Fruit fly (Drosophila melanogaster) whole organism, embryonic: ENCODE results near the gene p24-2.

Experiments used
- Atf3 ChIP-seq: fragments of 200-800 bp; sonication (Bioruptor generic); optimal IDR thresholded peaks from 3 replicates; lab custom pipeline; 2016; ENCODE audit warnings: missing biosample characterization, missing genetic modification characterization
- Awh ChIP-seq: fragments of 200-800 bp; sonication (Bioruptor generic); IDR thresholded peaks from 2 replicates; pipeline ENCODE4, ENCODE4 v1.3.6; 2022; ENCODE audit warnings: missing biosample characterization, missing genetic modification characterization
- B-H2 ChIP-seq: fragments of 200-800 bp; sonication (Bioruptor generic); optimal IDR thresholded peaks from 2 replicates; lab custom pipeline; 2018; ENCODE audit warnings: missing biosample characterization, mild to moderate bottlenecking, missing genetic modification characterization
- CG10543 ChIP-seq: fragments of 200-800 bp; sonication (Bioruptor generic); optimal IDR thresholded peaks from 3 replicates; lab custom pipeline; 2017; ENCODE audit warnings: missing biosample characterization, mild to moderate bottlenecking, missing genetic modification characterization, moderate library complexity
- CG11398 ChIP-seq: fragments of 200-800 bp; sonication (Bioruptor generic); optimal IDR thresholded peaks from 2 replicates; lab custom pipeline; 2016; ENCODE audit warnings: missing biosample characterization, missing genetic modification characterization
- CG11696 ChIP-seq: fragments of 200-800 bp; sonication (Bioruptor generic); IDR thresholded peaks from 2 replicates; pipeline ENCODE4 v1.3.6; 2022; ENCODE audit warnings: missing biosample characterization, missing genetic modification characterization
- CG12104 ChIP-seq: fragments of 200-800 bp; sonication (Bioruptor generic); optimal IDR thresholded peaks from 3 replicates; lab custom pipeline; 2016; ENCODE audit warnings: missing biosample characterization, missing genetic modification characterization
- CG12391 ChIP-seq: fragments of 200-800 bp; sonication (Bioruptor generic); optimal IDR thresholded peaks from 3 replicates; lab custom pipeline; 2018; ENCODE audit warnings: missing biosample characterization, mild to moderate bottlenecking, missing genetic modification characterization, moderate library complexity
- CG14710 ChIP-seq: fragments of 200-800 bp; sonication (Bioruptor generic); optimal IDR thresholded peaks from 3 replicates; lab custom pipeline; 2019; ENCODE audit warnings: missing biosample characterization, mild to moderate bottlenecking, missing genetic modification characterization, moderate library complexity
- CG15479 ChIP-seq: fragments of 200-800 bp; sonication (Bioruptor generic); optimal IDR thresholded peaks from 3 replicates; lab custom pipeline; 2019; ENCODE audit warnings: missing biosample characterization, mild to moderate bottlenecking, missing genetic modification characterization, moderate library complexity
- CG15514 ChIP-seq: fragments of 200-800 bp; sonication (Bioruptor generic); optimal IDR thresholded peaks from 3 replicates; lab custom pipeline; 2017; ENCODE audit warnings: missing biosample characterization, missing genetic modification characterization, mild to moderate bottlenecking, moderate library complexity, missing genetic modification reagents
- CG1647 ChIP-seq: fragments of 200-800 bp; sonication (Bioruptor generic); optimal IDR thresholded peaks from 3 replicates; lab custom pipeline; 2016; ENCODE audit warnings: missing biosample characterization, missing genetic modification characterization
- CG17361 ChIP-seq: fragments of 200-800 bp; sonication (Bioruptor generic); IDR thresholded peaks from 3 replicates; pipeline ENCODE4 v1.3.6; 2022; ENCODE audit warnings: missing biosample characterization, missing genetic modification characterization
- CG17829 ChIP-seq: fragments of 200-800 bp; optimal IDR thresholded peaks from 2 replicates; lab custom pipeline; 2019; ENCODE audit warnings: missing biosample characterization, mild to moderate bottlenecking, missing genetic modification characterization, moderate library complexity
- CG3163 ChIP-seq: fragments of 200-800 bp; sonication (Bioruptor generic); optimal IDR thresholded peaks from 3 replicates; lab custom pipeline; 2016; ENCODE audit warnings: missing biosample characterization, missing genetic modification characterization
- CG33557 ChIP-seq: fragments of 200-800 bp; sonication (Bioruptor generic); optimal IDR thresholded peaks from 2 replicates; lab custom pipeline; 2019; ENCODE audit warnings: missing biosample characterization, mild to moderate bottlenecking, missing genetic modification characterization, moderate library complexity
- CG4854 ChIP-seq: fragments of 200-800 bp; sonication (Bioruptor generic); optimal IDR thresholded peaks from 2 replicates; lab custom pipeline; 2016; ENCODE audit warnings: missing biosample characterization, missing genetic modification characterization, inconsistent platforms
- CG6654 ChIP-seq: fragments of 200-800 bp; sonication (Bioruptor generic); optimal IDR thresholded peaks from 2 replicates; lab custom pipeline; 2017; ENCODE audit warnings: missing biosample characterization, mild to moderate bottlenecking, missing genetic modification characterization
- CG6683 ChIP-seq: fragments of 200-800 bp; sonication (Bioruptor generic); optimal IDR thresholded peaks from 2 replicates; lab custom pipeline; 2017; ENCODE audit warnings: missing biosample characterization, mild to moderate bottlenecking, missing genetic modification characterization, missing genetic modification reagents
- CG6813 ChIP-seq: fragments of 200-800 bp; sonication (Bioruptor generic); optimal IDR thresholded peaks from 2 replicates; lab custom pipeline; 2017; ENCODE audit warnings: missing biosample characterization, missing genetic modification characterization, mild to moderate bottlenecking, moderate library complexity, missing genetic modification reagents
- CG8089 ChIP-seq: fragments of 200-800 bp; sonication (Bioruptor generic); optimal IDR thresholded peaks from 3 replicates; lab custom pipeline; 2016; ENCODE audit warnings: missing biosample characterization, missing genetic modification characterization
- CG9932 ChIP-seq: fragments of 200-800 bp; sonication (Bioruptor generic); IDR thresholded peaks from 2 replicates; pipeline ENCODE4 v1.3.6; 2022; ENCODE audit warnings: missing biosample characterization, missing genetic modification characterization
- Deaf1 ChIP-seq: fragments of 200-800 bp; optimal IDR thresholded peaks from 3 replicates; lab custom pipeline; 2019; ENCODE audit warnings: missing biosample characterization, mild to moderate bottlenecking, missing genetic modification characterization, moderate library complexity
- HLH3B ChIP-seq: fragments of 200-800 bp; sonication (Bioruptor generic); IDR thresholded peaks from 2 replicates; pipeline ENCODE4 v1.3.6; 2022; ENCODE audit warnings: missing biosample characterization, missing genetic modification characterization
- HLH54F ChIP-seq: fragments of 200-800 bp; sonication (Bioruptor generic); optimal IDR thresholded peaks from 3 replicates; lab custom pipeline; 2016; ENCODE audit warnings: missing biosample characterization, missing genetic modification characterization
- Hr51 ChIP-seq, 2 experiments: fragments of 200-800 bp; sonication (Bioruptor generic); optimal IDR thresholded peaks; 2 replicates in 1 of 2; 3 replicates in 1 of 2; lab custom pipeline; 2016 to 2018; ENCODE audit warnings: missing biosample characterization in 2 of 2, missing genetic modification characterization in 2 of 2, mild to moderate bottlenecking in 1 of 2, moderate library complexity in 1 of 2
- Lim3 ChIP-seq: fragments of 200-800 bp; sonication (Bioruptor generic); IDR thresholded peaks from 2 replicates; pipeline ENCODE4 v1.3.6; 2022; ENCODE audit warnings: missing biosample characterization, missing genetic modification characterization
- Med ChIP-seq: fragments of 200-800 bp; sonication (Bioruptor generic); peaks from one replicate; lab custom pipeline; 2016; ENCODE audit warnings: missing biosample characterization, missing genetic modification characterization, mild to moderate bottlenecking, inconsistent platforms, moderate library complexity
- Neu2 ChIP-seq: fragments of 200-800 bp; sonication (Bioruptor generic); optimal IDR thresholded peaks from 3 replicates; lab custom pipeline; 2016; ENCODE audit warnings: missing biosample characterization, missing genetic modification characterization, borderline replicate concordance
- Pdp1 ChIP-seq, 2 experiments: fragments of 200-800 bp; sonication (Bioruptor generic); optimal IDR thresholded peaks; 3 replicates each; lab custom pipeline; 2016; ENCODE audit warnings: missing biosample characterization in 2 of 2, missing genetic modification characterization in 2 of 2, mild to moderate bottlenecking in 1 of 2, moderate library complexity in 1 of 2
- Six4 ChIP-seq: fragments of 200-800 bp; sonication (Bioruptor generic); optimal IDR thresholded peaks from 2 replicates; lab custom pipeline; 2016; ENCODE audit warnings: missing biosample characterization, missing genetic modification characterization
- Stat92E ChIP-seq, 3 experiments: fragments of >200 bp in 2 of 3; fragments of 200-800 bp in 1 of 3; sonication (Bioruptor generic) in 1 of 3; optimal IDR thresholded peaks; 2 replicates each; lab custom pipeline; 2017 to 2019; ENCODE audit warnings: missing biosample characterization in 3 of 3, missing genetic modification characterization in 3 of 3, mild to moderate bottlenecking in 1 of 3, moderate library complexity in 1 of 3
- Vsx1 ChIP-seq: fragments of 200-800 bp; sonication (Bioruptor generic); optimal IDR thresholded peaks from 2 replicates; lab custom pipeline; 2017; ENCODE audit warnings: missing biosample characterization, mild to moderate bottlenecking, missing genetic modification characterization, missing genetic modification reagents
- caup ChIP-seq: fragments of 200-800 bp; sonication (Bioruptor generic); optimal IDR thresholded peaks from 3 replicates; lab custom pipeline; 2017; ENCODE audit warnings: missing biosample characterization, mild to moderate bottlenecking, missing genetic modification characterization, moderate library complexity; ENCODE audit not compliant: severe bottlenecking
- cg ChIP-seq: fragments of 200-800 bp; sonication (Bioruptor generic); optimal IDR thresholded peaks from 3 replicates; lab custom pipeline; 2019; ENCODE audit warnings: missing biosample characterization, mild to moderate bottlenecking, missing genetic modification characterization, moderate library complexity
- crol ChIP-seq: fragments of 200-800 bp; sonication (Bioruptor generic); IDR thresholded peaks from 2 replicates; pipeline ENCODE4 v1.3.6; 2022; ENCODE audit warnings: missing biosample characterization, missing genetic modification characterization
- da ChIP-seq: fragments of 200-800 bp; sonication (Bioruptor generic); optimal IDR thresholded peaks from 2 replicates; lab custom pipeline; 2016; ENCODE audit warnings: missing biosample characterization, missing genetic modification characterization
- dpn ChIP-seq, 2 experiments: fragments of 200-800 bp; sonication (Bioruptor generic); optimal IDR thresholded peaks; 3 replicates each; lab custom pipeline; 2016; ENCODE audit warnings: missing biosample characterization in 2 of 2, missing genetic modification characterization in 2 of 2
- exex ChIP-seq: fragments of 200-800 bp; sonication (Bioruptor generic); optimal IDR thresholded peaks from 4 replicates; lab custom pipeline; 2018; ENCODE audit warnings: missing biosample characterization, mild to moderate bottlenecking, missing genetic modification characterization, moderate library complexity
- gce ChIP-seq: fragments of 200-800 bp; sonication (Bioruptor generic); IDR thresholded peaks from 3 replicates; pipeline ENCODE4 v1.3.6; 2022; ENCODE audit warnings: missing biosample characterization, missing genetic modification characterization
- kay ChIP-seq: fragments of 200-800 bp; sonication (Bioruptor generic); optimal IDR thresholded peaks from 2 replicates; lab custom pipeline; 2016; ENCODE audit warnings: missing biosample characterization, missing genetic modification characterization
- nau ChIP-seq: fragments of 200-800 bp; sonication (Bioruptor generic); optimal IDR thresholded peaks from 3 replicates; lab custom pipeline; 2017; ENCODE audit warnings: missing biosample characterization, mild to moderate bottlenecking, missing genetic modification characterization, missing genetic modification reagents
- nmo ChIP-seq: fragments of 200-800 bp; sonication (Bioruptor generic); optimal IDR thresholded peaks from 2 replicates; lab custom pipeline; 2018; ENCODE audit warnings: missing biosample characterization, mild to moderate bottlenecking, missing genetic modification characterization, moderate library complexity
- pho ChIP-seq: fragments of 200-800 bp; sonication (Bioruptor generic); optimal IDR thresholded peaks from 2 replicates; lab custom pipeline; 2016; ENCODE audit warnings: missing biosample characterization, missing genetic modification characterization
- phol ChIP-seq: fragments of 200-800 bp; sonication (Bioruptor generic); optimal IDR thresholded peaks from 3 replicates; lab custom pipeline; 2018; ENCODE audit warnings: missing biosample characterization, mild to moderate bottlenecking, missing genetic modification characterization, moderate library complexity
- repo ChIP-seq: fragments of 200-800 bp; sonication (Bioruptor generic); optimal IDR thresholded peaks from 2 replicates; lab custom pipeline; 2016; ENCODE audit warnings: missing biosample characterization, missing genetic modification characterization
- schlank ChIP-seq: fragments of 200-800 bp; sonication (Bioruptor generic); optimal IDR thresholded peaks from 2 replicates; lab custom pipeline; 2018; ENCODE audit warnings: missing biosample characterization, mild to moderate bottlenecking, missing genetic modification characterization
- sug ChIP-seq: fragments of 200-800 bp; optimal IDR thresholded peaks from 2 replicates; lab custom pipeline; 2019; ENCODE audit warnings: missing biosample characterization, mild to moderate bottlenecking, missing genetic modification characterization, moderate library complexity

Gene p24-2

DNA sequence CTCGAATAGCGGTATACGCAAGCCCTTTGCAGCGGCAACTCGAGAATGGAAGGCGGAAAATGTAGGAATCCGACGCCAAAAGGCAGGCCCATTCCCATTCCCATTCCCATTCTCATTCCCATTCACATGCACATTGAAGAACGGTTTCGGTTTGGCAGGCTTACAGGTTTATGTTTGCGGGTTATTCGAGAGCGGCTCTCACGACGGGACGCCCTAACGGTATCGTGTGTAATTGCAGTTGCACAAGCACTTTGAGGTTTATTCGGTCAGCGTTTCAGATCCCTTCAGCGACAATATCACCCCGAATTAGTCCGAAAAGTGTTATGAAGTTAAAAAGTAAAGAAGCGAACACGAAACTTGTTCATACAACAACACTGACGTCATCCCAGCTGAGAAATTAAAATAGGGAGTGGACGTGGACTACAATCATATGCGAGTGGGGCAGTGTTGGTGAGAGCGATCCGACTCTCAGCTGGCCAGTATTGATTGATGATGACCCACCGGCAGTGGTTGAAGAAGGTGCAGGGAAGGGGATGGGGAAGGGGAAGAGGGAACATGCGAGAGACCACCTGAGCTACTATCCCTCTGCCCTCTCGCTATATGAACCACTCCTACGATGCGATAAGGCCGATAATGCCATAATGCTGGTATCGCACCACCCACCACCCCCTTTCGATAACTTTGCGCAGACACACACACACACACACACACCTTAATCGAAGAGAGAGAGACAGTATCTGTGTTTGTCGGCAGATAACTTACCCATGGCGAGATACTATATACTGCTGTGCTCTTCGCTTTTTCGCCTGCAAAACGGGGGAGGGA is 11.8 kb upstream of the p24-2 start (continued):
- no peak for TF ChIP-seq phol (tag; lab: Kevin White, UChicago)
- TF ChIP-seq sug (tag; lab: Kevin White, UChicago), result peak; percentile 89
- no peak for TF ChIP-seq CG11398
- peak; percentile 59 for TF ChIP-seq Med (GFP tag; lab: Kevin White, UChicago)
- peak; percentile 91 for TF ChIP-seq CG15479
- TF ChIP-seq CG11696 (GFP tag; lab: Robert Waterston, UW), result no peak
- TF ChIP-seq exex (tag; lab: Kevin White, UChicago), result peak; percentile 82
- no peak for TF ChIP-seq Neu2 (GFP tag; lab: Kevin White, UChicago)
- TF ChIP-seq gce (GFP tag; lab: Robert Waterston, UW), result no peak
- no peak for TF ChIP-seq CG8089 (GFP tag; lab: Kevin White, UChicago)
- TF ChIP-seq CG12104, result no peak
- TF ChIP-seq Pdp1 (GFP tag; optimal IDR thresholded peaks at IDR 0.05; lab: Kevin White, UChicago), result peak in 1 of 2 experiments; percentile 82
- no peak for TF ChIP-seq Six4 (GFP tag; lab: Kevin White, UChicago)
- TF ChIP-seq dpn (GFP tag; optimal IDR thresholded peaks at IDR 0.05; lab: Kevin White, UChicago), result no peak
- TF ChIP-seq CG33557 (GFP tag; lab: Kevin White, UChicago), result no peak
- no peak for TF ChIP-seq CG6813
- peak; percentile 40 for TF ChIP-seq kay (GFP tag; lab: Kevin White, UChicago)
- no peak for TF ChIP-seq Hr51 (GFP tag; optimal IDR thresholded peaks at IDR 0.05; lab: Kevin White, UChicago)
- no peak for TF ChIP-seq da
- no peak for TF ChIP-seq Stat92E (GFP tag; optimal IDR thresholded peaks at IDR 0.05; lab: Kevin White, UChicago)
- TF ChIP-seq Deaf1 (tag; lab: Kevin White, UChicago), result no peak
- TF ChIP-seq CG12391 (tag; lab: Kevin White, UChicago), result no peak
- no peak for TF ChIP-seq CG1647
- peak; percentile 82 for TF ChIP-seq CG10543 (GFP tag; lab: Kevin White, UChicago)
- no peak for TF ChIP-seq Vsx1
- no peak for TF ChIP-seq crol (GFP tag; lab: Robert Waterston, UW)
- peak; percentile 98 for TF ChIP-seq cg (GFP tag; lab: Kevin White, UChicago)
- no peak for TF ChIP-seq CG14710 (tag; lab: Kevin White, UChicago)
- TF ChIP-seq repo, result no peak
- no peak for TF ChIP-seq schlank (tag; lab: Kevin White, UChicago)
- no peak for TF ChIP-seq nmo (GFP tag; lab: Kevin White, UChicago)
- no peak for TF ChIP-seq pho (GFP tag; lab: Kevin White, UChicago)
- peak; percentile 7 for TF ChIP-seq CG15514 (GFP tag; lab: Kevin White, UChicago)
- peak; percentile 34 for TF ChIP-seq Atf3
- no peak for TF ChIP-seq Lim3 (GFP tag; lab: Robert Waterston, UW)
- TF ChIP-seq CG6683 (GFP tag; lab: Kevin White, UChicago), result no peak
- TF ChIP-seq CG6654 (GFP tag; lab: Kevin White, UChicago), result no peak
- TF ChIP-seq HLH3B (GFP tag; lab: Robert Waterston, UW), result no peak
- no peak for TF ChIP-seq CG17829 (tag; lab: Kevin White, UChicago)
- no peak for TF ChIP-seq CG9932 (GFP tag; lab: Robert Waterston, UW)
- TF ChIP-seq CG4854 (GFP tag; lab: Kevin White, UChicago), result no peak
- TF ChIP-seq CG17361 (GFP tag; lab: Robert Waterston, UW), result no peak
- no peak for TF ChIP-seq nau
- TF ChIP-seq Awh (GFP tag; lab: Robert Waterston, UW), result no peak
- peak; percentile 57 for TF ChIP-seq caup (GFP tag; lab: Kevin White, UChicago)
- no peak for TF ChIP-seq HLH54F (GFP tag; lab: Kevin White, UChicago)
- TF ChIP-seq CG3163, result peak; percentile 10
- TF ChIP-seq B-H2 (GFP tag; lab: Kevin White, UChicago), result peak; percentile 58
